Worm (Caenorhabditis elegans): ENCODE data around the gene eif-3.L.

DNA sequence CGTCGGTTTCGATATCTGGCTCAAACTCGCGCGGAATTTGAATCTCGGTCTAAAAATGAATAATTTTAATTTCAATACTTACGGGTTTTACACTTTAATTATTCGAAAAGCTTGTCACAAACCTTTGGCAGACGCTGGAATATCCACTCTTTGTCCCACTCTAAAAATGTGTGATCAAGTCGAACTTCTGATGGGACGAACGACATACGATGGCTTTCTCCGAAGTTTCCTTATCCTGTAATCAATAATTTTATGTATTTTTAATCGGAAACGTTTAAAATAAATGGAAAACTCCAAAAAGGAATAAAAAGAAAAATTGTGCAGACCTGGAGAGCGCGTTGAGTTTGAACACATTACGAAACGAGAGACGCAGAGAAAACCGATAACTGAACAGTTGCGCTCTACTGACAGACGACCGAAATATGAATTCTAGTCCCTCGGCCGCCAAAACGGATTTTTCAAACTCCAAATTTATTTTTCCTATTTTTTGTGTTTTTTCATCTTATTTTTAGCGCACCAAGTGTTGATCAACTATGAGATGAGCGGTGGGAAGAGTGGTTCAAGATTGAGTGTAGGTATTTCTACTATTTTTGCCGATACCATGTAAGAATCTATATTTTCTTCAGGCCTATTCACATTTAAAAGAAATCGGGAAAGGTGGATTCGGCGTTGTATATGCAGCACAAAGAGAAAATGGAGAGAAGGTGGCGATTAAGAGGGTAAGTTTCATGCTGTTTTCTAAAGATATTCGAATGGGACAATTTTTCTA lies 27.1 kb upstream of the eif-3.L start, which contains the start of the genes sam-4, F59E12.17 and zyg-1:
- no peak for TF ChIP-seq nhr-28 (tag; optimal IDR thresholded peaks at IDR 0.05)
- no peak for TF ChIP-seq mab-5 (tag; optimal IDR thresholded peaks at IDR 0.05)
- TF ChIP-seq hlh-1 (tag; optimal IDR thresholded peaks at IDR 0.05) = peak; percentile 76
